Fruit fly (Drosophila melanogaster) whole organism, pupa: ENCODE data around the gene Ptpa.

Experiments
- CG10348 ChIP-seq: fragments of 200-800 bp; sonication (Bioruptor generic); IDR thresholded peaks from 2 replicates; pipeline ENCODE4 v1.3.6; 2022; ENCODE audit warnings: missing biosample characterization, missing genetic modification characterization
- CG12605 ChIP-seq: fragments of 200-800 bp; sonication (Bioruptor generic); IDR thresholded peaks from 2 replicates; pipeline ENCODE4 v1.3.6; 2022; ENCODE audit warnings: missing biosample characterization, missing genetic modification characterization
- CG13204 ChIP-seq: fragments of 200-800 bp; sonication (Bioruptor generic); optimal IDR thresholded peaks from 2 replicates; lab custom pipeline; 2018; ENCODE audit warnings: missing biosample characterization, mild to moderate bottlenecking, missing genetic modification characterization, moderate library complexity
- CG14655 ChIP-seq: fragments of 200-800 bp; sonication (Bioruptor generic); optimal IDR thresholded peaks from 3 replicates; lab custom pipeline; 2017; ENCODE audit warnings: mild to moderate bottlenecking, missing biosample characterization, missing genetic modification reagents, missing genetic modification characterization
- CG15710 ChIP-seq: fragments of 200-800 bp; sonication (Bioruptor generic); optimal IDR thresholded peaks from 2 replicates; lab custom pipeline; 2018; ENCODE audit warnings: missing biosample characterization, mild to moderate bottlenecking, missing genetic modification characterization, moderate library complexity
- CG17806 ChIP-seq: fragments of 200-800 bp; sonication (Bioruptor generic); optimal IDR thresholded peaks from 2 replicates; lab custom pipeline; 2018; ENCODE audit warnings: missing biosample characterization, mild to moderate bottlenecking, missing genetic modification characterization, moderate library complexity
- CG32121 ChIP-seq: fragments of 200-800 bp; sonication (Bioruptor generic); IDR thresholded peaks from 2 replicates; pipeline ENCODE4 v1.3.6; 2022; ENCODE audit warnings: missing biosample characterization, missing genetic modification characterization
- CG34367 ChIP-seq: fragments of 200-800 bp; sonication (Bioruptor generic); optimal IDR thresholded peaks from 2 replicates; lab custom pipeline; 2018; ENCODE audit warnings: missing biosample characterization, mild to moderate bottlenecking, missing genetic modification characterization
- CG4496 ChIP-seq: fragments of 200-800 bp; sonication (Bioruptor generic); IDR thresholded peaks from 3 replicates; pipeline ENCODE4 v1.3.6; 2022; ENCODE audit warnings: missing biosample characterization, missing genetic modification characterization
- CG8159 ChIP-seq: fragments of 200-800 bp; sonication (Bioruptor generic); optimal IDR thresholded peaks from 3 replicates; lab custom pipeline; 2018; ENCODE audit warnings: missing biosample characterization, mild to moderate bottlenecking, missing genetic modification characterization, moderate library complexity
- CG8301 ChIP-seq: fragments of 200-800 bp; sonication (Bioruptor generic); optimal IDR thresholded peaks from 2 replicates; lab custom pipeline; 2018; ENCODE audit warnings: missing biosample characterization, mild to moderate bottlenecking, missing genetic modification characterization
- CG9948 ChIP-seq: fragments of 200-800 bp; sonication (Bioruptor generic); optimal IDR thresholded peaks from 2 replicates; lab custom pipeline; 2018; ENCODE audit warnings: missing biosample characterization, mild to moderate bottlenecking, missing genetic modification characterization, moderate library complexity
- D1 ChIP-seq: fragments of 200-800 bp; sonication (Bioruptor generic); optimal IDR thresholded peaks from 2 replicates; lab custom pipeline; 2018; ENCODE audit warnings: missing biosample characterization, mild to moderate bottlenecking, missing genetic modification characterization, moderate library complexity
- EcR ChIP-seq: fragments of 200-800 bp; sonication (Bioruptor generic); optimal IDR thresholded peaks from 3 replicates; lab custom pipeline; 2019; ENCODE audit warnings: missing biosample characterization, missing genetic modification characterization, mild to moderate bottlenecking, moderate library complexity, missing genetic modification reagents
- Ets98B ChIP-seq: fragments of 200-800 bp; sonication (Bioruptor generic); IDR thresholded peaks from 2 replicates; pipeline ENCODE4 v1.3.6; 2022; ENCODE audit warnings: missing biosample characterization, missing genetic modification characterization
- Pif1A ChIP-seq: fragments of 200-800 bp; sonication (Bioruptor generic); optimal IDR thresholded peaks from 3 replicates; lab custom pipeline; 2016; ENCODE audit warnings: missing biosample characterization, missing genetic modification characterization
- Pif1B ChIP-seq: fragments of 200-800 bp; sonication (Bioruptor generic); optimal IDR thresholded peaks from 3 replicates; lab custom pipeline; 2016; ENCODE audit warnings: missing biosample characterization, missing genetic modification characterization
- Snoo ChIP-seq: fragments of 200-800 bp; sonication (Bioruptor generic); optimal IDR thresholded peaks from 3 replicates; lab custom pipeline; 2017; ENCODE audit warnings: missing biosample characterization, mild to moderate bottlenecking, missing genetic modification characterization, inconsistent platforms
- fd96Ca ChIP-seq: fragments of 200-800 bp; sonication (Bioruptor generic); IDR thresholded peaks from 3 replicates; pipeline ENCODE4 v1.3.6; 2022; ENCODE audit warnings: missing biosample characterization, missing genetic modification characterization
- gl ChIP-seq: fragments of 200-800 bp; sonication (Bioruptor generic); optimal IDR thresholded peaks from 2 replicates; lab custom pipeline; 2018; ENCODE audit warnings: missing biosample characterization, mild to moderate bottlenecking, missing genetic modification characterization
- rn ChIP-seq: fragments of 200-800 bp; sonication (Bioruptor generic); IDR thresholded peaks from 2 replicates; pipeline ENCODE4 v1.3.6; 2022; ENCODE audit warnings: missing biosample characterization, missing genetic modification characterization

Gene Ptpa

DNA sequence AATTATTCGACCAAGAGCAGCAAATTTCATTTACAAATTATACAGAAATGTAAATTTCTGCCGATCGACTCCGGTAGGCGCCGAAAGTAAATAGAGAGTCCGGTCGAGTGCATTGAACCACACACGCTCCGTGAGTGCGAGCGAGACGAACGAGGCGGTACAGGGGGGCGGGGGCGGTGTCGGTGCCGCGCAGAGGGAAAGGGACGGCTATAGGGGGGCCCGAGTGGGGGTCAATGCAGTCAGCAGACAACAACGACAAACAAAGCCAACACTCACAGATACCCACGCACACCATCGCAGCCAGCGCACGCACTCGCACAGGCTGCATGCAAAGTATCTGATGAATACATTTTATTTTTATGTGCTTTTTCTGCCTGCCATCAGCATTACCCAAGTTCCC is 37.4 kb upstream of the Ptpa start:
- TF ChIP-seq CG32121 (peak; percentile 63; the same call in 1 of the 2 replicates), CG4496 (peak; percentile 57), CG13204 (GFP tag; lab: Kevin White, UChicago) (peak; percentile 91), Ets98B (GFP tag; lab: Robert Waterston, UW) (peak; percentile 8), CG10348 (GFP tag; lab: Robert Waterston, UW) (no peak), CG15710 (no peak), Pif1B (no peak), gl (tag; lab: Kevin White, UChicago) (no peak), CG12605 (GFP tag; lab: Robert Waterston, UW) (peak; percentile 42; the same call in 1 of the 2 replicates), rn (0 out of 2 replicates have a peak, but pooled peaks have one; percentile 9), fd96Ca (peak; percentile 57; the same call in 1 of the 3 replicates), EcR (GFP tag; lab: Kevin White, UChicago) (peak; percentile 99), CG17806 (tag; lab: Kevin White, UChicago) (no peak), CG8301 (no peak), Pif1A (no peak), Snoo (tag; lab: Kevin White, UChicago) (no peak)

DNA sequence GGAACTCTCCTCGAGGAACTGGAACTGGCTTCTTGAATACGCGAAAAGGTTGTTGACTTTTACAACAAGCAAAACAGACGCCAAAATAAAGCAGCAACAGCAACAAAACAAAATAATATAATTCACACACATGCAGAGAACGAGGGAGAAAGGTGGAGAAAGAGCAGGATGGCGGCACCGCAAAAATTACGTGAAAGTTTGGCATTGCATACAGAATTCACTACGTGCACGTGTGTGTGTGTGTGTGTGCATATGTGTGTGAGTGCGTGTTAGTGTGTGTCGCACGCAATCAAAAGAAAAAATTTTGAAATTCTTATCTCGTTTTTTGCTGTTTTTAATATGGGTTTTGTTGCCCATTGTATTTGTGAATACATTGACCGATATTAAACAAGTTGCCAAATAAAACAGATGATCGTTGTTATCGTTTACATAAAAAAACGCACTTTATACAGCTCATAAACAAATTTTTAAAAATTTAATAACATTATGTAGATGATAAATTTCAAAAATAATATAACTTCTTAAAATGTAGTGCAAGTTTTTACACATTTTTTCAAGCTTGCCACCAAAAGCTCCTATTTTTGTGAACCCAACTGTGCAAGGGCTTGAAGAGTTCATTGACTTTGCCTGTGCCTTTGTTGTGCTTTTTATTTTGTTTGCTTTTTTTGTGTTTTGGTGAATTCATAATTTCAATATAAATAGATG is 35.4 kb upstream of the Ptpa start:
- TF ChIP-seq Ets98B (GFP tag; lab: Robert Waterston, UW) (no peak), Pif1B (no peak), CG34367 (tag; lab: Kevin White, UChicago) (no peak), CG8301 (no peak), D1 (tag; lab: Kevin White, UChicago) (no peak), CG13204 (GFP tag; lab: Kevin White, UChicago) (no peak), CG17806 (tag; lab: Kevin White, UChicago) (peak; percentile 33), CG8159 (tag; lab: Kevin White, UChicago) (no peak), CG10348 (GFP tag; lab: Robert Waterston, UW) (no peak), CG9948 (peak; percentile 17), CG32121 (no peak), CG12605 (GFP tag; lab: Robert Waterston, UW) (no peak), fd96Ca (no peak), CG4496 (no peak), gl (tag; lab: Kevin White, UChicago) (no peak), rn (no peak), Pif1A (no peak), EcR (GFP tag; lab: Kevin White, UChicago) (peak; percentile 52), CG15710 (peak; percentile 7), CG14655 (GFP tag; lab: Kevin White, UChicago) (peak; percentile 2), Snoo (tag; lab: Kevin White, UChicago) (peak; percentile 87)

DNA sequence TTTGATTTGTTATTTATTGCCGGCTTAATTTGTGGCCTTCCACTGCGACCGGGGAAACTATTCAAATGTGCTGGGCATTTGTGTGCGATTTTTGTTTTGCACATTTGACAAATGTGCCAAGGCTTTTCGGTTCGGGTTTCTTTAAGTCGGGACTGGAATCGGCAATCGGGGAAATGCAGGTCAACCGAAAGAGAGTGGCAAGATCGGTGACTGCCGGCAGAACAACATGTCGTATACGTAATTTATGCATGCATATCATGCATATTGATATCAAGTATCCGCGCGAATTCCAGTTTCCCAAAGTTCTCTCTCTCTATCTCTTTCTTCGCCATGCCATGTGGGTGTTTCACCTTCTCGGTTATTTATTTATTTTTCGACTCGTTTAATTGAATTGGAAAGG is 34.4 kb upstream of the Ptpa start:
- TF ChIP-seq CG8159 (tag; lab: Kevin White, UChicago) (no peak), CG34367 (tag; lab: Kevin White, UChicago) (no peak), D1 (tag; lab: Kevin White, UChicago) (no peak), CG8301 (no peak), CG15710 (no peak), EcR (GFP tag; lab: Kevin White, UChicago) (no peak), CG4496 (no peak), CG13204 (GFP tag; lab: Kevin White, UChicago) (no peak), rn (no peak), fd96Ca (no peak), Pif1A (no peak), CG10348 (GFP tag; lab: Robert Waterston, UW) (no peak), CG14655 (GFP tag; lab: Kevin White, UChicago) (no peak), gl (tag; lab: Kevin White, UChicago) (no peak), Snoo (tag; lab: Kevin White, UChicago) (no peak)
- TF ChIP-seq, all 21 proteins: peak for 0

DNA sequence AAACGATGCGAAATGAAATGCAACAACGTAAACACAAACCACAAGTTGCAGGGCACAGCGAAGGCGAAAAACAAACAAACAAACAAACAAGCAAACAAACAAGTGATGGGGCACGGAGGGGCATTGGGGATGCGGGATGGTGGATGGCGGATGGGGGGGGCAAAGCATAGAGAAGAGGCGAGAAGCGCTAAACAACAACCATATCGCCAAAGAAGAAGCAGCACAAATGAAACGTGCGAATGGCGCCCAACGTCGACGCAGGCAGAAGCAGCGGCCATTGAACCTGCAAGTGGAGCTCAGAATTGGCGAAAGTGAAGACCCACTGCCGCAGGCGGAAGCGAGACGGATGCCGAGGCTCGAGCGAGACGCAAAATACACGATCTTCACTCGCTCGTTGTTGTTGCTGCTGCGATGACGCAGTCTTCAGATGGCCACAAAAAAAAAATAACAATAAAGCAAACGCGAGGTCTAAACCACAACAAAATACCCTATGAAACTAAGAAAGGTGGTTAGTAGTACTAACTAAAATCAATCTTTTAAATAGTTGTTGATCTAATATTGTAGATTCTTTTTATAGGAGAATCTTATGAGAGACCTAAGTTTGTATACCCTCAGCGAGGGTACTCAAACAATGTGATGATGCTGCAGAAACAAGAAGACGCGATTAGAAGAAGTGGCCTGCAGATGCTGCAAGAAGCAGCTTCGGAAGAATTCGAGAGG is 30.9 kb upstream of the Ptpa start:
- peak; percentile 83 for TF ChIP-seq Ets98B (GFP tag; lab: Robert Waterston, UW)
- TF ChIP-seq Snoo (tag; lab: Kevin White, UChicago), result peak; percentile 78
- TF ChIP-seq D1 (tag; lab: Kevin White, UChicago), result no peak
- peak; percentile 87 for TF ChIP-seq CG4496
- peak; percentile 31 for TF ChIP-seq gl (tag; lab: Kevin White, UChicago)
- peak; percentile 74 for TF ChIP-seq CG8159 (tag; lab: Kevin White, UChicago)
- TF ChIP-seq CG15710, result peak; percentile 48
- TF ChIP-seq EcR (GFP tag; lab: Kevin White, UChicago), result peak; percentile 99
- peak; percentile 89 for TF ChIP-seq CG14655 (GFP tag; lab: Kevin White, UChicago)
- TF ChIP-seq CG34367 (tag; lab: Kevin White, UChicago), result peak; percentile 72
- TF ChIP-seq CG10348 (GFP tag; lab: Robert Waterston, UW), result no peak
- peak; percentile 85 for TF ChIP-seq CG9948
- TF ChIP-seq CG13204 (GFP tag; lab: Kevin White, UChicago), result peak; percentile 63
- peak; percentile 61 for TF ChIP-seq CG12605 (GFP tag; lab: Robert Waterston, UW)
- peak; percentile 86 for TF ChIP-seq CG8301
- peak; percentile 83 for TF ChIP-seq fd96Ca
- TF ChIP-seq CG17806 (tag; lab: Kevin White, UChicago), result peak; percentile 83
- peak; percentile 78 for TF ChIP-seq CG32121
- TF ChIP-seq Pif1B, result peak; percentile 83
- peak; percentile 89 for TF ChIP-seq Pif1A
- TF ChIP-seq rn, result peak; percentile 76

DNA sequence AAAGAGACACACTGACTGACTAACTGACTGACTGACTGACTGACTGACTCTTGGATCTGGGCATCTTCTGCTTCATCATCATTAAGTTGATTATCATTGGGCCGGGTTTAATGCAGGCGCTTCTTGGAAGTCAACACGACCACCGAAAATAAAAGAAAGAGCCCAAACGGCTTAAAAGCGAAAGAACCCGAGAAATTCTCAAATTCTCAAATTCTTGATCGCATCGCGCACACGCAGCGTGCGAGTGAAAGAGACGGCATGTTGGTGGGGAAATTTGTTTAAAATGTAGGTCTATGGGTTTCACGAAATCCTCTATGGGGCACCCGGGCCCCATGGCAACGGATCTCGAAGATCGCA is 30.3 kb upstream of the Ptpa start:
- no peak for TF ChIP-seq gl (tag; lab: Kevin White, UChicago)
- TF ChIP-seq CG8159 (tag; lab: Kevin White, UChicago), result no peak
- no peak for TF ChIP-seq CG34367 (tag; lab: Kevin White, UChicago)
- no peak for TF ChIP-seq CG13204 (GFP tag; lab: Kevin White, UChicago)
- TF ChIP-seq Pif1B, result no peak
- no peak for TF ChIP-seq EcR (GFP tag; lab: Kevin White, UChicago)
- no peak for TF ChIP-seq Snoo (tag; lab: Kevin White, UChicago)
- TF ChIP-seq Ets98B (GFP tag; lab: Robert Waterston, UW), result no peak
- TF ChIP-seq Pif1A, result no peak
- TF ChIP-seq CG9948, result no peak
- TF ChIP-seq CG10348 (GFP tag; lab: Robert Waterston, UW), result no peak
- no peak for TF ChIP-seq CG32121
- TF ChIP-seq CG15710, result no peak
- no peak for TF ChIP-seq CG4496
- TF ChIP-seq CG14655 (GFP tag; lab: Kevin White, UChicago), result no peak
- TF ChIP-seq fd96Ca, result no peak
